Fruit fly (Drosophila melanogaster) whole organism, embryonic: Measurements from ENCODE around the gene mRpL28.

Source experiments
- Abd-B ChIP-seq: fragments of 200-800 bp; sonication (Bioruptor generic); optimal IDR thresholded peaks from 2 replicates; lab custom pipeline; 2018; ENCODE audit warnings: missing biosample characterization, mild to moderate bottlenecking, missing genetic modification characterization, moderate library complexity
- Antp ChIP-seq: fragments of 200-800 bp; sonication (Bioruptor generic); optimal IDR thresholded peaks from 3 replicates; lab custom pipeline; 2016; ENCODE audit warnings: missing biosample characterization, missing genetic modification characterization
- C15 ChIP-seq: fragments of 200-800 bp; sonication (Bioruptor generic); IDR thresholded peaks from 3 replicates; pipeline ENCODE4 v1.3.6; 2022; ENCODE audit warnings: missing biosample characterization, missing genetic modification characterization
- CG10462 ChIP-seq: fragments of 200-800 bp; sonication (Bioruptor generic); optimal IDR thresholded peaks from 2 replicates; lab custom pipeline; 2016; ENCODE audit warnings: missing biosample characterization, missing genetic modification characterization
- CG11093 ChIP-seq: fragments of 200-800 bp; sonication (Bioruptor generic); IDR thresholded peaks from 3 replicates; pipeline ENCODE4 v1.3.6; 2022; ENCODE audit warnings: missing biosample characterization, missing genetic modification characterization
- CG11504 ChIP-seq: fragments of 200-800 bp; sonication (Bioruptor generic); optimal IDR thresholded peaks from 3 replicates; lab custom pipeline; 2019; ENCODE audit warnings: missing biosample characterization, mild to moderate bottlenecking, missing genetic modification characterization, moderate library complexity
- CG11695 ChIP-seq: fragments of 200-800 bp; sonication (Bioruptor generic); IDR thresholded peaks from 3 replicates; pipeline ENCODE4 v1.3.6; 2022; ENCODE audit warnings: missing biosample characterization, missing genetic modification characterization
- CG12104 ChIP-seq: fragments of 200-800 bp; sonication (Bioruptor generic); optimal IDR thresholded peaks from 3 replicates; lab custom pipeline; 2016; ENCODE audit warnings: missing biosample characterization, missing genetic modification characterization
- CG12769 ChIP-seq: fragments of 200-800 bp; sonication (Bioruptor generic); optimal IDR thresholded peaks from 2 replicates; lab custom pipeline; 2019; ENCODE audit warnings: missing biosample characterization, mild to moderate bottlenecking, missing genetic modification characterization, moderate library complexity
- CG13624 ChIP-seq: fragments of 200-800 bp; sonication (Bioruptor generic); optimal IDR thresholded peaks from 2 replicates; lab custom pipeline; 2016; ENCODE audit warnings: missing biosample characterization, missing genetic modification characterization
- CG14860 ChIP-seq: fragments of 200-800 bp; sonication (Bioruptor generic); IDR thresholded peaks from 3 replicates; pipeline ENCODE4 v1.3.6; 2022; ENCODE audit warnings: missing biosample characterization, missing genetic modification characterization; ENCODE audit not compliant: partially characterized antibody
- CG1529 ChIP-seq: fragments of 200-800 bp; sonication (Bioruptor generic); optimal IDR thresholded peaks from 3 replicates; lab custom pipeline; 2018; ENCODE audit warnings: missing biosample characterization, missing genetic modification characterization
- CG17568 ChIP-seq: fragments of 200-800 bp; sonication (Bioruptor generic); optimal IDR thresholded peaks from 2 replicates; lab custom pipeline; 2018; ENCODE audit warnings: missing biosample characterization, mild to moderate bottlenecking, missing genetic modification characterization, moderate library complexity
- CG1792 ChIP-seq: fragments of 200-800 bp; sonication (Bioruptor generic); optimal IDR thresholded peaks from 2 replicates; lab custom pipeline; 2016; ENCODE audit warnings: missing biosample characterization, missing genetic modification characterization
- CG18764 ChIP-seq: fragments of 200-800 bp; sonication (Bioruptor generic); optimal IDR thresholded peaks from 3 replicates; lab custom pipeline; 2016; ENCODE audit warnings: missing biosample characterization, missing genetic modification characterization
- CG2129 ChIP-seq: fragments of 200-800 bp; sonication (Bioruptor generic); IDR thresholded peaks from 2 replicates; pipeline ENCODE4 v1.3.6; 2022; ENCODE audit warnings: missing biosample characterization, missing genetic modification characterization; ENCODE audit not compliant: partially characterized antibody
- CG4360 ChIP-seq: fragments of 200-800 bp; sonication (Bioruptor generic); IDR thresholded peaks from 2 replicates; pipeline ENCODE4 v1.3.6; 2022; ENCODE audit warnings: missing biosample characterization, missing genetic modification characterization
- CG5953 ChIP-seq: fragments of 200-800 bp; sonication (Bioruptor generic); IDR thresholded peaks from 2 replicates; pipeline ENCODE4 v1.3.6; 2022; ENCODE audit warnings: missing biosample characterization, missing genetic modification characterization
- CG7372 ChIP-seq: fragments of 200-800 bp; sonication (Bioruptor generic); IDR thresholded peaks from 2 replicates; pipeline ENCODE4 v1.3.6; 2022; ENCODE audit warnings: missing biosample characterization, missing genetic modification characterization
- CG7928 ChIP-seq: fragments of 200-800 bp; sonication (Bioruptor generic); optimal IDR thresholded peaks from 2 replicates; lab custom pipeline; 2017; ENCODE audit warnings: missing biosample characterization, mild to moderate bottlenecking, missing genetic modification characterization
- CG8924 ChIP-seq: fragments of 200-800 bp; optimal IDR thresholded peaks from 3 replicates; lab custom pipeline; 2019; ENCODE audit warnings: missing biosample characterization, mild to moderate bottlenecking, missing genetic modification characterization, moderate library complexity
- CG9932 ChIP-seq: fragments of 200-800 bp; sonication (Bioruptor generic); IDR thresholded peaks from 2 replicates; pipeline ENCODE4 v1.3.6; 2022; ENCODE audit warnings: missing biosample characterization, missing genetic modification characterization
- CkIIα-i1 ChIP-seq: fragments of 200-800 bp; sonication (Bioruptor generic); IDR thresholded peaks from 2 replicates; pipeline ENCODE4 v1.3.6; 2022; ENCODE audit warnings: missing biosample characterization, missing genetic modification characterization
- Drgx ChIP-seq: fragments of 200-800 bp; sonication (Bioruptor generic); IDR thresholded peaks from 2 replicates; pipeline ENCODE4 v1.3.6; 2022; ENCODE audit warnings: missing biosample characterization, missing genetic modification characterization
- HLH54F ChIP-seq: fragments of 200-800 bp; sonication (Bioruptor generic); optimal IDR thresholded peaks from 3 replicates; lab custom pipeline; 2016; ENCODE audit warnings: missing biosample characterization, missing genetic modification characterization
- Hr78 ChIP-seq, 2 experiments: fragments of 200-800 bp in 1 of 2; fragments of >200 bp in 1 of 2; sonication (Bioruptor generic) in 1 of 2; optimal IDR thresholded peaks; 2 replicates each; lab custom pipeline; 2017 to 2019; ENCODE audit warnings: missing biosample characterization in 2 of 2, missing genetic modification characterization in 2 of 2, mild to moderate bottlenecking in 1 of 2, moderate library complexity in 1 of 2
- Lpt ChIP-seq: fragments of >200 bp; optimal IDR thresholded peaks from 2 replicates; lab custom pipeline; 2018; ENCODE audit warnings: missing biosample characterization, missing genetic modification characterization
- Max ChIP-seq: fragments of 200-800 bp; sonication (Bioruptor generic); optimal IDR thresholded peaks from 2 replicates; lab custom pipeline; 2016; ENCODE audit warnings: missing biosample characterization, mild to moderate bottlenecking, missing genetic modification characterization
- Meics ChIP-seq: fragments of 200-800 bp; sonication (Bioruptor generic); optimal IDR thresholded peaks from 2 replicates; lab custom pipeline; 2017; ENCODE audit warnings: missing biosample characterization, mild to moderate bottlenecking, missing genetic modification characterization
- Rx ChIP-seq: fragments of 200-800 bp; sonication (Bioruptor generic); IDR thresholded peaks from 2 replicates; pipeline ENCODE4 v1.3.6; 2022; ENCODE audit warnings: missing biosample characterization, missing genetic modification characterization
- Sox100B ChIP-seq: fragments of 200-800 bp; sonication (Bioruptor generic); optimal IDR thresholded peaks from 3 replicates; lab custom pipeline; 2018; ENCODE audit warnings: missing biosample characterization, mild to moderate bottlenecking, missing genetic modification characterization
- ab ChIP-seq: fragments of 200-800 bp; sonication (Bioruptor generic); optimal IDR thresholded peaks from 2 replicates; lab custom pipeline; 2016; ENCODE audit warnings: missing biosample characterization, missing genetic modification characterization
- ac ChIP-seq: fragments of 200-800 bp; sonication (Bioruptor generic); optimal IDR thresholded peaks from 3 replicates; lab custom pipeline; 2017; ENCODE audit warnings: missing biosample characterization, mild to moderate bottlenecking, missing genetic modification characterization
- aop ChIP-seq: fragments of 200-800 bp; sonication (Bioruptor generic); IDR thresholded peaks from 2 replicates; pipeline ENCODE4 v1.3.6; 2022; ENCODE audit warnings: missing biosample characterization, missing genetic modification characterization
- ara ChIP-seq: fragments of 200-800 bp; sonication (Bioruptor generic); IDR thresholded peaks from 2 replicates; pipeline ENCODE4 v1.3.6; 2022; ENCODE audit warnings: missing biosample characterization, missing genetic modification characterization
- ato ChIP-seq: fragments of 200-800 bp; sonication (Bioruptor generic); IDR thresholded peaks from 2 replicates; pipeline ENCODE4 v1.3.6; 2022; ENCODE audit warnings: missing biosample characterization, missing genetic modification characterization; ENCODE audit not compliant: partially characterized antibody
- cas ChIP-seq: fragments of 200-800 bp; sonication (Bioruptor generic); IDR thresholded peaks from 2 replicates; pipeline ENCODE4 v1.3.6; 2022; ENCODE audit warnings: missing biosample characterization, missing genetic modification characterization
- gt ChIP-seq: fragments of 200-800 bp; sonication (Bioruptor generic); IDR thresholded peaks from 2 replicates; pipeline ENCODE4 v1.3.6; 2022; ENCODE audit warnings: missing biosample characterization, missing genetic modification characterization
- hkb ChIP-seq, 2 experiments: fragments of 200-800 bp in 1 of 2; fragments of >200 bp in 1 of 2; sonication (Bioruptor generic) in 1 of 2; IDR thresholded peaks in 1 of 2; optimal IDR thresholded peaks in 1 of 2; 2 replicates each; pipeline versions ENCODE4 v1.3.6 to Lab custom; 2017 to 2022; ENCODE audit warnings: missing biosample characterization in 1 of 2, missing genetic modification characterization in 1 of 2
- jumu ChIP-seq: fragments of 200-800 bp; sonication (Bioruptor generic); optimal IDR thresholded peaks from 3 replicates; lab custom pipeline; 2016; ENCODE audit warnings: missing biosample characterization, missing genetic modification characterization
- lola ChIP-seq, 3 experiments: fragments of >200 bp in 2 of 3; fragments of 200-800 bp in 1 of 3; sonication (Bioruptor generic) in 1 of 3; optimal IDR thresholded peaks; 2 replicates each; lab custom pipeline; 2017 to 2019; ENCODE audit warnings: missing biosample characterization in 3 of 3, missing genetic modification characterization in 3 of 3, mild to moderate bottlenecking in 1 of 3, moderate library complexity in 1 of 3
- mam ChIP-seq: fragments of 200-800 bp; sonication (Bioruptor generic); optimal IDR thresholded peaks from 3 replicates; lab custom pipeline; 2016; ENCODE audit warnings: missing biosample characterization, missing genetic modification characterization
- nmo ChIP-seq: fragments of 200-800 bp; sonication (Bioruptor generic); optimal IDR thresholded peaks from 2 replicates; lab custom pipeline; 2018; ENCODE audit warnings: missing biosample characterization, mild to moderate bottlenecking, missing genetic modification characterization, moderate library complexity
- nom ChIP-seq: fragments of 200-800 bp; sonication (Bioruptor generic); optimal IDR thresholded peaks from 2 replicates; lab custom pipeline; 2017; ENCODE audit warnings: missing biosample characterization, missing genetic modification characterization, mild to moderate bottlenecking, moderate library complexity, missing genetic modification reagents
- pb ChIP-seq: fragments of 200-800 bp; sonication (Bioruptor generic); optimal IDR thresholded peaks from 3 replicates; lab custom pipeline; 2016; ENCODE audit warnings: missing biosample characterization, missing genetic modification characterization
- pho ChIP-seq: fragments of 200-800 bp; sonication (Bioruptor generic); optimal IDR thresholded peaks from 2 replicates; lab custom pipeline; 2016; ENCODE audit warnings: missing biosample characterization, missing genetic modification characterization
- sim ChIP-seq: fragments of 200-800 bp; sonication (Bioruptor generic); IDR thresholded peaks from 2 replicates; pipeline ENCODE4 v1.3.6; 2022; ENCODE audit warnings: missing biosample characterization, missing genetic modification characterization
- toy ChIP-seq: fragments of 200-800 bp; sonication (Bioruptor generic); IDR thresholded peaks from 2 replicates; pipeline ENCODE4 v1.3.6; 2022; ENCODE audit warnings: missing biosample characterization, missing genetic modification characterization
- tup ChIP-seq: fragments of 200-800 bp; sonication (Bioruptor generic); optimal IDR thresholded peaks from 2 replicates; lab custom pipeline; 2016; ENCODE audit warnings: missing biosample characterization, mild to moderate bottlenecking, missing genetic modification characterization, moderate library complexity

Gene mRpL28

DNA sequence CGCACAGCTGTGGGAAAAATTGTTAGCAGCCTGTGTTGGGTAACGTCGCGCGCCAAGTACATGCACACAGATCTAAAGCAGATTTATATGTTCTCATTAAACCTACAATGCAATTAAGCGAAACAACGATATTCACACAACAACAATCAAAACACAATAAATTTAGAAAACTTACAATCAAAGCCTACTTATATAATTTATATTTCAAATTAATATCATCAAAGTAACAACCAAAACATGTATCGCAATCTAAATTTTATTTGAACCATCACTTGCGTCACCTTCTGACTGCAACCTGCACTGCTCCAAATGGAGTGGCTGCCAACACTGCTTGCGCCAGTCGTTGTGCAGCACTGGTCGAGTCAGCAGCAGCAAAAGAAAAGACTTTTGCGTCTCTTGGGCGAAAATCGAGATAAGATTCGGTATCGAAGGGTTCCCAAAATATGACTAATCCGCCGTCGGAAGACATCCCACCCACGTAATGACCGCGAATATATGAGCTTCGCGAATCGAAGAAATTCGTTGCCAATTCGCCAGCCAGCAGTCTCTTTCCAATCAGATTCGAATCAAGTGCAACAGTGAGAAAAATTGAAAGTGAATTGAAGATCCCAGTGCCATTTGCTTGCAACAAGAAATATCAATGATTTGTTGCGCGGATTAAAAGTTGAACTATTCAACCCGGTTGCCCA is 7.6 kb downstream of the mRpL28 start, which contains the start of the genes CG8892 and CG34126 (continued):
- TF ChIP-seq CG13624 (GFP tag; lab: Kevin White, UChicago): peak; percentile 96
- TF ChIP-seq aop (GFP tag; lab: Robert Waterston, UW): peak; percentile 72; the same call in 1 of the 2 replicates
- TF ChIP-seq pho (GFP tag; lab: Kevin White, UChicago): peak; percentile 97
- TF ChIP-seq Antp (GFP tag; lab: Kevin White, UChicago): peak; percentile 96
- peak; percentile 93 for TF ChIP-seq toy (GFP tag; lab: Robert Waterston, UW)
- TF ChIP-seq ara (GFP tag; lab: Robert Waterston, UW): peak; percentile 94
- TF ChIP-seq CG10462 (GFP tag; lab: Kevin White, UChicago): peak; percentile 97
- TF ChIP-seq gt (GFP tag; lab: Robert Waterston, UW): peak; percentile 94
- peak; percentile 98 for TF ChIP-seq mam
- TF ChIP-seq Sox100B (GFP tag; lab: Kevin White, UChicago): peak; percentile 96
- TF ChIP-seq CG1529: peak; percentile 94
- TF ChIP-seq CG11504 (tag; lab: Kevin White, UChicago): peak; percentile 95
- TF ChIP-seq CG17568 (GFP tag; lab: Kevin White, UChicago): no peak
- peak; percentile 85 for TF ChIP-seq pb (GFP tag; lab: Kevin White, UChicago)
- no peak for TF ChIP-seq CG12769 (tag; lab: Kevin White, UChicago)
- peak; percentile 88 for TF ChIP-seq nom (GFP tag; lab: Kevin White, UChicago)
- TF ChIP-seq CG9932 (GFP tag; lab: Robert Waterston, UW): peak; percentile 99
- TF ChIP-seq HLH54F (GFP tag; lab: Kevin White, UChicago): peak; percentile 98
- TF ChIP-seq CG14860 (GFP tag; lab: Robert Waterston, UW): no peak
- TF ChIP-seq Meics: peak; percentile 97
- TF ChIP-seq CG4360 (GFP tag; lab: Robert Waterston, UW): peak; percentile 45; the same call in 1 of the 2 replicates
- TF ChIP-seq ac: peak; percentile 65
- TF ChIP-seq CG2129 (GFP tag; lab: Robert Waterston, UW): no peak
- peak; percentile 77 for TF ChIP-seq CG7928
- TF ChIP-seq CG11695 (GFP tag; lab: Robert Waterston, UW): peak; percentile 94
- TF ChIP-seq jumu (GFP tag; lab: Kevin White, UChicago): peak; percentile 98
- TF ChIP-seq Max (GFP tag; lab: Kevin White, UChicago): peak; percentile 99
- peak; percentile 93 for TF ChIP-seq CG1792 (GFP tag; lab: Kevin White, UChicago)
- TF ChIP-seq cas (GFP tag; lab: Robert Waterston, UW): peak; percentile 90
- peak; percentile 99 for TF ChIP-seq Abd-B (GFP tag; lab: Kevin White, UChicago)
- peak; percentile 85 for TF ChIP-seq CG5953
- TF ChIP-seq hkb (optimal IDR thresholded peaks at IDR 0.05; lab: Kevin White, UChicago): peak; percentile 93
- peak; percentile 92 for TF ChIP-seq hkb (GFP tag; IDR thresholded peaks at IDR 0.05; lab: Robert Waterston, UW)
- TF ChIP-seq CG18764: peak; percentile 97
- peak; percentile 97 for TF ChIP-seq CG8924 (tag; lab: Kevin White, UChicago)
- TF ChIP-seq ab (GFP tag; lab: Kevin White, UChicago): peak; percentile 96
- peak in 1 of 2 experiments; percentile 75 for TF ChIP-seq Hr78 (GFP tag; optimal IDR thresholded peaks at IDR 0.05; lab: Kevin White, UChicago)
- peak; percentile 93 for TF ChIP-seq Rx (GFP tag; lab: Robert Waterston, UW)
- peak; percentile 83; the same call in 1 of the 2 replicates for TF ChIP-seq CkIIα-i1 (GFP tag; lab: Robert Waterston, UW)
- TF ChIP-seq lola (GFP tag; optimal IDR thresholded peaks at IDR 0.05; lab: Kevin White, UChicago): peak in 1 of 3 experiments; percentile 98
- peak; percentile 95 for TF ChIP-seq tup (GFP tag; lab: Kevin White, UChicago)
- TF ChIP-seq C15 (GFP tag; lab: Robert Waterston, UW): peak; percentile 89
- TF ChIP-seq CG7372 (GFP tag; lab: Robert Waterston, UW): peak; percentile 97
- TF ChIP-seq nmo: peak; percentile 98
- peak; percentile 96 for TF ChIP-seq CG12104 (GFP tag; lab: Kevin White, UChicago)
- no peak for TF ChIP-seq Lpt
- no peak for TF ChIP-seq ato (GFP tag; lab: Robert Waterston, UW)
- TF ChIP-seq Drgx (GFP tag; lab: Robert Waterston, UW): peak; percentile 91
- TF ChIP-seq CG11093 (GFP tag; lab: Robert Waterston, UW): peak; percentile 96
- peak; percentile 87 for TF ChIP-seq sim (GFP tag; lab: Robert Waterston, UW)
